Fruit fly (Drosophila melanogaster): ENCODE data around the gene CG2233.
A peak's percentile ranks its signal among the peaks of the same experiment; 100 is the strongest.

Gene CG2233

DNA sequence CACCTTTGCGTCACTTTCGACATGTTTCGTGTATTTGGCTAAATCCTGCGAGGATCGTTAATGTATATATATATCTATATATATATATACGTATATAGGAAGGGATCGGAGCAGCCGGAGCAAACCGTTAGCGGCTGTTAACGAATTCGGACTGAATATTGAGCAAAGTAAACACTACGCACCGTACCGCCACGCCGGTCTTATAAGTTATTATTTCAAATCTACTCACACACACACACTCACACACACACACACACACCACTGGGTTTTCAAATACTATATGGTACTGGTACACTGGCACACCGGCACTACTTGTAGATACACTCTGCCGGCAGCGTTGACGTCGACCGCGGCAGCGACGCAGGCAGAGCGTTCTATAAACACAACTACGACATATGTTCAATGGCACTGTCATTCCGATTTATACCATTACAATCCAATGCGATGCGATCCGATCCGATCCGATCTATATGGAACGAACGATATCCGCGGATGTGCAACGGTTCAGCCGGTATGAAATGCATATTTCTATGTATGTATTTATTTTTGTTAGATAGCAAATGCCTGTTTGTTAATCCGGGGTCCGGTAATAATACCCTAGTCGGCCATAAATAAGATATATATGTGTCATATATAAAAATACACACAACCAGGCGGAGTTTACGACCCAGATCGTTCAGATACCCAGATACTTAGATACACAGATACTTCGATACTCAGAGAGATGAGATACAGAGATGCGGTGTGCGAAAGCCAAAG, 44.3 kb upstream of the CG2233 start, which contains the start of gene Ldsdh1:
Ldsdh1 (minus strand) TSS at position 179 of the 759 bp plus-strand sequence.
- TF ChIP-seq CG13624 (GFP tag; optimal IDR thresholded peaks at IDR 0.05), result no peak
- no peak for TF ChIP-seq tap (tag; optimal IDR thresholded peaks at IDR 0.05)
- TF ChIP-seq CG10462 (GFP tag; optimal IDR thresholded peaks at IDR 0.05), result no peak
- TF ChIP-seq CG11093 (GFP tag; IDR thresholded peaks at IDR 0.05), result no peak
- TF ChIP-seq CG10147 (GFP tag; optimal IDR thresholded peaks at IDR 0.05), result no peak
- no peak for TF ChIP-seq dm (GFP tag; optimal IDR thresholded peaks at IDR 0.05)
- no peak for TF ChIP-seq lmd (GFP tag; IDR thresholded peaks at IDR 0.05)
- peak; percentile 51 for TF ChIP-seq CG10543 (GFP tag; optimal IDR thresholded peaks at IDR 0.05)
- TF ChIP-seq btn (GFP tag; optimal IDR thresholded peaks at IDR 0.05), result no peak
- TF ChIP-seq CG3995 (GFP tag; optimal IDR thresholded peaks at IDR 0.05), result no peak
- TF ChIP-seq insv (GFP tag; optimal IDR thresholded peaks at IDR 0.05), result no peak
- peak; percentile 74 for TF ChIP-seq twi (tag; optimal IDR thresholded peaks at IDR 0.05)
- no peak for TF ChIP-seq CG14050 (GFP tag; IDR thresholded peaks at IDR 0.05)
- no peak for TF ChIP-seq Rx (GFP tag; IDR thresholded peaks at IDR 0.05)
- TF ChIP-seq NC2α (GFP tag; optimal IDR thresholded peaks at IDR 0.05), result no peak
- TF ChIP-seq CG10274 (GFP tag; optimal IDR thresholded peaks at IDR 0.05), result peak; percentile 63
- no peak for TF ChIP-seq CG7839 (tag; optimal IDR thresholded peaks at IDR 0.05)
- TF ChIP-seq Adf1 (GFP tag; IDR thresholded peaks at IDR 0.05), result peak; percentile 94
- TF ChIP-seq exex (tag; optimal IDR thresholded peaks at IDR 0.05), result peak; percentile 39
- no peak for TF ChIP-seq fd102C (GFP tag; optimal IDR thresholded peaks at IDR 0.05)
- no peak for TF ChIP-seq CG8924 (tag; optimal IDR thresholded peaks at IDR 0.05)
- peak; percentile 12 for TF ChIP-seq HmgZ (tag; optimal IDR thresholded peaks at IDR 0.05)
- TF ChIP-seq Nf-YB (GFP tag; optimal IDR thresholded peaks at IDR 0.05), result no peak
- no peak for TF ChIP-seq gsb (GFP tag; IDR thresholded peaks at IDR 0.05)
- TF ChIP-seq HLH54F (GFP tag; optimal IDR thresholded peaks at IDR 0.05), result no peak
- TF ChIP-seq CG17186 (GFP tag; optimal IDR thresholded peaks at IDR 0.05), result no peak
- no peak for TF ChIP-seq Dref (GFP tag; IDR thresholded peaks at IDR 0.05)
- TF ChIP-seq lov (optimal IDR thresholded peaks at IDR 0.05), result no peak
- no peak for TF ChIP-seq lov (GFP tag; IDR thresholded peaks at IDR 0.05)
- no peak for TF ChIP-seq CHES-1-like (GFP tag; optimal IDR thresholded peaks at IDR 0.05)
- TF ChIP-seq Bgb (GFP tag; IDR thresholded peaks at IDR 0.05; ENCODE audit: partially characterized antibody), result no peak
- no peak for TF ChIP-seq Ptx1 (GFP tag; IDR thresholded peaks at IDR 0.05)
- TF ChIP-seq CG7786 (GFP tag; optimal IDR thresholded peaks at IDR 0.05), result no peak
- TF ChIP-seq cg (GFP tag; optimal IDR thresholded peaks at IDR 0.05), result peak; percentile 77
- TF ChIP-seq ato (GFP tag; IDR thresholded peaks at IDR 0.05; ENCODE audit: partially characterized antibody), result no peak
- TF ChIP-seq Pdp1 (GFP tag; optimal IDR thresholded peaks at IDR 0.05), result no peak
- TF ChIP-seq lab (GFP tag; optimal IDR thresholded peaks at IDR 0.05), result peak; percentile 44
- no peak for TF ChIP-seq CG8290 (GFP tag; optimal IDR thresholded peaks at IDR 0.05)
- TF ChIP-seq CG8290 (tag; optimal IDR thresholded peaks at IDR 0.05), result no peak
- TF ChIP-seq CG1792 (GFP tag; optimal IDR thresholded peaks at IDR 0.05), result no peak
- no peak for TF ChIP-seq CG4707 (GFP tag; optimal IDR thresholded peaks at IDR 0.05)
- no peak for TF ChIP-seq Atf6 (GFP tag; IDR thresholded peaks at IDR 0.05)
- TF ChIP-seq CG7556 (GFP tag; optimal IDR thresholded peaks at IDR 0.05), result no peak
- no peak for TF ChIP-seq E2f1 (GFP tag; IDR thresholded peaks at IDR 0.05)
- no peak for TF ChIP-seq CG6765 (GFP tag; optimal IDR thresholded peaks at IDR 0.05)
- peak; percentile 11; the same call in 1 of the 3 replicates for TF ChIP-seq CG34422 (GFP tag; IDR thresholded peaks at IDR 0.05)
- TF ChIP-seq CG3065 (GFP tag; optimal IDR thresholded peaks at IDR 0.05), result no peak
- TF ChIP-seq Six4 (GFP tag; optimal IDR thresholded peaks at IDR 0.05), result no peak
- no peak for TF ChIP-seq CG14014 (GFP tag; IDR thresholded peaks at IDR 0.05)
- no peak for TF ChIP-seq CG14710 (tag; optimal IDR thresholded peaks at IDR 0.05)

Data from whole organism, embryonic.